Worm (Caenorhabditis elegans): ENCODE results near the gene metl-18.
A peak's percentile ranks its signal among the peaks of the same experiment; 100 is the strongest.

The metl-18 gene

DNA sequence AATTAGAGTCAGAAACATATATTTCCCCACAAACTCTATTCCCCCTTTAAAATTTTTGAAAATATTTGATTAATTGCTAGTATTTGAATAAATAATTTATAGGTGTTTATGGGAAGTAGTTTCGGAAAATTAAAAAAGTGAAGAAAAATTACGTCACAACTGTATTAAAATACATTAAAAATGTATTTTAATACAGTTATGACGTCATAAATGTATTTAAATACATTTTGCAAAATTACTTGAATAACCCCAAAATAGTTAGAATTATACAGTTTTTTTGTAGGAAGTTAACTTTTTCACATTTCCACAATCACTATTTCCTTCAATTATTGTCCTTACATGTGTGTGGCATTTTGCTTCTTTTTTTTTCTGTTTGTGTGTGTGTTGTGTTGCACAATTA lies 12.1 kb upstream of the metl-18 start:
- no peak for TF ChIP-seq snpc-1.3 (tag; optimal IDR thresholded peaks at IDR 0.05; ENCODE audit: insufficient read depth)
- TF ChIP-seq mel-28 (tag; optimal IDR thresholded peaks at IDR 0.05; ENCODE audit: borderline replicate concordance) = no peak
- no peak for TF ChIP-seq rcor-1 (GFP tag; IDR thresholded peaks at IDR 0.05)
- no peak for TF ChIP-seq ceh-100 (GFP tag; IDR thresholded peaks at IDR 0.05)
- no peak for TF ChIP-seq ceh-91 (GFP tag; IDR thresholded peaks at IDR 0.05)
- no peak for TF ChIP-seq hrde-1 (tag; optimal IDR thresholded peaks at IDR 0.05; ENCODE audit: borderline replicate concordance)
- no peak for TF ChIP-seq K12H6.12 (tag; optimal IDR thresholded peaks at IDR 0.05)
- no peak for TF ChIP-seq cebp-1 (GFP tag; IDR thresholded peaks at IDR 0.05)
- no peak for TF ChIP-seq cebp-1 (tag; optimal IDR thresholded peaks at IDR 0.05)
- TF ChIP-seq B0336.3 (GFP tag; IDR thresholded peaks at IDR 0.05) = no peak
- TF ChIP-seq ztf-25 (GFP tag; IDR thresholded peaks at IDR 0.05) = no peak
- TF ChIP-seq ama-1 (optimal IDR thresholded peaks at IDR 0.05) = no peak
- TF ChIP-seq ama-1 (GFP tag; optimal IDR thresholded peaks at IDR 0.05) = no peak
- no peak for TF ChIP-seq madf-8 (GFP tag; conservative IDR thresholded peaks at IDR 0.05)
- TF ChIP-seq mes-4 (tag; optimal IDR thresholded peaks at IDR 0.05) = no peak

DNA sequence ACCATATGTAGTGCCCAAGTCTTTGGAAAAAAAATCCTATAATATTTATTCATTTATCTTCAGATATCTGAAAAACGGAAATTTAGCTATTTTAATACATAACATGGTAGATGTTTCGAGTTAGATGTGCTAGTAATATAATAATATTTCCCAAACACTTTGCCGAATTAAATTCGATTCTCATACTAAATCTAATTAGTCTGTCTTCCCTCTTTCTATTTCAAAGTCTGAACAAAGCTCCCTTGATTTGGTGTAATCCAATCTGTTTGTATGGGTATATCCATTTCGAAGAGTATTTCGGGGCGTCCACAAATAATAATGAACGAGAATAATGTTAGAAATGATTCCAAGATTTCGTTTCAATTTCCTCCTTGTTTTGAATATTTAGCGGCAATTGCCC lies 11.1 kb upstream of the metl-18 start:
- TF ChIP-seq ceh-91 (GFP tag; IDR thresholded peaks at IDR 0.05) = no peak
- TF ChIP-seq ztf-6 (GFP tag; IDR thresholded peaks at IDR 0.05) = no peak

DNA sequence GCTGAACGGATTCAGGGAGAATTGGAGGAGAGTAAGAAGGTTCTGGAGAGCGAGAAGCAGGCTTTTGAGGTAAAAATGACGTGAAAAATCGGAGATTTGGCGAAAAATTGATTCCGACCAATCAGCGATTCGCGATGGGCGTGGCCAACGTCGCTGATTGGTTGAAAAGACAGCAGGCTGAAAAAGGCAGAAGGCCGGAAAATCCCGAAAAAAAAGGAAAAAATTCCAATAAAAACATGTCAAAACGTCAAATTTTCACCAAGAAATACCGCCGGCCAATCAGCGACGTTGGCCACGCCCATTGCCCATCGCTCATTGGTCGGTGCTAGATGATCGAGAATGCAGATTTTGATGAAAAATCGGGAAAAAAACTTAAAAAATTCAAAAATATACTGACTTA lies 8.1 kb upstream of the metl-18 start:
- TF ChIP-seq nfya-2 (GFP tag; IDR thresholded peaks at IDR 0.05) (no peak), nhr-179 (tag; optimal IDR thresholded peaks at IDR 0.05) (no peak), nfyb-1 (GFP tag; IDR thresholded peaks at IDR 0.05) (peak; percentile 74)

DNA sequence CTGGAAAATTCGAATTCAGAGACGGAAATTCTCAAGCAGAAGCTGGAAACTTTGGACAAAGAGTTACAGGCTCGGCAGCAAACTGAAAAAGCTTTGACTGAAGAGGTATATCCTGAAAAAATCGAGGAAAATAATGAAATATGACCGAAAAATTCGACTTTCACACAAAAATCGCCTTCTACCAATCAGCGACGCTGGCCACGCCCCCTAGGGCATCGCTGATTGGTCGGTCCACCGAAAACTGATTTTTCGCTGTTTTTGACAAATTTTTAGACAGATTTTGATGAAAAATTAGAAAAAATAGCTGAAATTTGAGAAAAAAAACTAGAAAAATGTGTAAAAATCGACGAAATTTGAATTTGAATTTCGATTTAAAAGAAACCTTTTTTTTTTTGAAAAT lies 6.6 kb upstream of the metl-18 start:
- TF ChIP-seq nfyb-1 (GFP tag; IDR thresholded peaks at IDR 0.05) (peak; percentile 80), atf-7 (tag; optimal IDR thresholded peaks at IDR 0.05) (no peak), tbp1 (GFP tag; optimal IDR thresholded peaks at IDR 0.05) (no peak), hmg-20 (GFP tag; IDR thresholded peaks at IDR 0.05) (no peak)

DNA sequence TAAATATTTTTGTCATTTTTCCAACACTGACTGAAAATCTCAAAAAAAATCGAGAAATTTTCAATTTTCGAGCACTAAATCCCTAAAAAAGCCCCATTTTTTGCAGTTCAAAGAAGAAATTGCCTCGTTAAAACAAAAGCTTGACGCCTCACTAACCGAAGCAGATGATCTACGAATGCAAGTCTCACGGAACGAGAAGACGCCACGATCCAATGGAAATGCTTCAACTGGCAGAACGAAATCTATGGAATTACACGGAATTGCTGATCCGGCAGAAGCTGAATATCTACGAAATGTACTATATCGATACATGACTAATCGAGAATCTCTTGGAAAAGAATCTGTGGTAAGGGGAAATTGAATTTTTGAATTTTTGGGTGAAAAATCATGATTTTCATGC lies 1.6 kb upstream of the metl-18 start:
- TF ChIP-seq ceh-79 (tag; optimal IDR thresholded peaks at IDR 0.05) (no peak), efl-1 (GFP tag; optimal IDR thresholded peaks at IDR 0.05) (no peak), lin-26 (GFP tag; IDR thresholded peaks at IDR 0.05) (no peak), sea-2 (GFP tag; IDR thresholded peaks at IDR 0.05) (no peak)

DNA sequence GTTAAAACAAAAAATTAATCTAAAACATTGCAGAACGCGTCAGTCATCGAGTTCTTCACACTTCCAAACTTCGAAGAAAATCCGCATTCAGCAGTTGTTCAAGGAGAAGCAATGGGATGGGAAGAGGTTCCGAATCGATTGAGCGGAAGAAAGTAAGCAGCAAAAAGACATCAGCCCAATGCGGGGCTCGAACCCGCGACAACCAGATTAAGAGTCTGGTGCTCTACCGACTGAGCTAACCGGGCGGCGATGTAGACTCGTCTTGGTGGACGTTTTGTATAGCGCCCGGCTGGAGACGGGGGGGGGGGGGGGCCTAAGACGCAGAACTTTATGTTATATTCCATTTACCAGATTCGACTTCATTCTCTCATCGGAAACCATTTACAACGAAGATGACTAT lies 1.2 kb downstream of the metl-18 start:
- TF ChIP-seq repo-1 (tag; optimal IDR thresholded peaks at IDR 0.05) = peak; percentile 43
- TF ChIP-seq nhr-90 (tag; optimal IDR thresholded peaks at IDR 0.05) = peak; percentile 7
- TF ChIP-seq lsl-1 (GFP tag; optimal IDR thresholded peaks at IDR 0.05) = peak; percentile 42
- TF ChIP-seq madf-6 (GFP tag; IDR thresholded peaks at IDR 0.05) = peak; percentile 47; the same call in 1 of the 2 replicates
- TF ChIP-seq F55B11.4 (tag; optimal IDR thresholded peaks at IDR 0.05; ENCODE audit: borderline replicate concordance, insufficient read depth) = no peak
- TF ChIP-seq hrde-1 (tag; optimal IDR thresholded peaks at IDR 0.05; ENCODE audit: borderline replicate concordance) = peak; percentile 2
- TF ChIP-seq ztf-25 (GFP tag; IDR thresholded peaks at IDR 0.05) = 0 out of 2 replicates have a peak, but pooled peaks have one; percentile 37
- TF ChIP-seq akir-1 (GFP tag; optimal IDR thresholded peaks at IDR 0.05) = no peak
- peak; percentile 64 for TF ChIP-seq mcd-1 (GFP tag; IDR thresholded peaks at IDR 0.05)
- TF ChIP-seq hlh-26 (GFP tag; conservative IDR thresholded peaks at IDR 0.05) = no peak
- no peak for TF ChIP-seq F10E7.11 (tag; optimal IDR thresholded peaks at IDR 0.05)
- no peak for TF ChIP-seq attf-6 (GFP tag; IDR thresholded peaks at IDR 0.05)
- peak; percentile 69; the same call in 1 of the 2 replicates for TF ChIP-seq pbrm-1 (GFP tag; IDR thresholded peaks at IDR 0.05)
- no peak for TF ChIP-seq tlf-1 (GFP tag; optimal IDR thresholded peaks at IDR 0.05)
- no peak for TF ChIP-seq D2030.7 (GFP tag; IDR thresholded peaks at IDR 0.05)
- peak; percentile 46 for TF ChIP-seq die-1 (tag; optimal IDR thresholded peaks at IDR 0.05)
- peak; percentile 40 for TF ChIP-seq chd-7 (tag; optimal IDR thresholded peaks at IDR 0.05)
- TF ChIP-seq sptf-2 (GFP tag; optimal IDR thresholded peaks at IDR 0.05) = no peak
- TF ChIP-seq attf-5 (GFP tag; optimal IDR thresholded peaks at IDR 0.05) = peak; percentile 20
